Fruit fly (Drosophila melanogaster): ENCODE results near the gene chp.

The chp gene

DNA sequence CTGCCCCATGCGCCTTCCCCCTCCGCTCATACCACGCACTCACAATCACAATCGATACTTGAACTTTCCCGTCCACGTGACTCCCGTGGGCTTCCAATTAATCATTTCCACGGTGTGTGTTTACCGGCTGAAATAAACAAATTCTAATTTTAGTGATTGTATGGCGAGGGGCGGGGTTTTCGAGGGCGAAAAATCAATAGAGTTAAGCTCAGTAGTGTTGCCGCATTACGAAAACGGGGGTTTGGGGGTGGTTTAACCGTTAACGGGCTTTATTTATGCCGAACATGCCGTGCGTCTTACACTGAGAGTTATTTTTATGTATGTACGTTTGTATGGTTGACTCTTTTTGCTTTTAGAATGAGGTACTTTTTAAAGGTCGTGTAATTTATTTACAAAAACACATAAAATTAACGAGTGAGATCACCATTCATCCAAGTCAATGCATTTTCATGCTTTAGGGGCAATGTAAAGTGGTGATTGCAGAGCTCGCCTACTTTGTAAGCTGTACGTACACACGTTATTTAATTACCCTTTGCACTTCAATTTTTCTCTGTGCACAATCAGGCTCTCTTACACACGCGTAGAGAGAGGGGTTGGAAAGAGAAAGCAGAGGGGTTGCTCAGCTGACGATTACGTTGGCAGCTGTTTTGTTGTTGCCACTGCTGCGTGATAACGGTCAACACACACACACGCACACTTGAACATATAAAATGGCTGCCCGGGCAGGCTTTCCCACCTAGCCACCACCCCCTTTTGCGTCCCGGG, 11.8 kb upstream of the chp start (continued):
- no peak for TF ChIP-seq Kr (GFP tag; optimal IDR thresholded peaks at IDR 0.05)
- TF ChIP-seq btn (GFP tag; optimal IDR thresholded peaks at IDR 0.05) = peak; percentile 35
- peak; percentile 61 for TF ChIP-seq CG10654 (GFP tag; optimal IDR thresholded peaks at IDR 0.05)
- no peak for TF ChIP-seq CG32767 (GFP tag; IDR thresholded peaks at IDR 0.05)
- peak; percentile 75 for TF ChIP-seq CG8089 (GFP tag; optimal IDR thresholded peaks at IDR 0.05)
- no peak for TF ChIP-seq ttk (GFP tag; IDR thresholded peaks at IDR 0.05)
- peak; percentile 76 for TF ChIP-seq CG18476 (GFP tag; optimal IDR thresholded peaks at IDR 0.05)
- TF ChIP-seq CG8281 (tag; optimal IDR thresholded peaks at IDR 0.05) = peak; percentile 59
- peak; percentile 77 for TF ChIP-seq emc (GFP tag; optimal IDR thresholded peaks at IDR 0.05)
- peak; percentile 88 for TF ChIP-seq CG11504 (tag; optimal IDR thresholded peaks at IDR 0.05)
- TF ChIP-seq CG6254 (GFP tag; optimal IDR thresholded peaks at IDR 0.05) = peak; percentile 79
- peak; percentile 32 to 81 for TF ChIP-seq bsh (GFP tag; optimal IDR thresholded peaks at IDR 0.05)
- TF ChIP-seq Doc2 (GFP tag; IDR thresholded peaks at IDR 0.05) = no peak
- no peak for TF ChIP-seq Poxn (GFP tag; IDR thresholded peaks at IDR 0.05)
- no peak for TF ChIP-seq Hey (tag; optimal IDR thresholded peaks at IDR 0.05)
- TF ChIP-seq wek (GFP tag; optimal IDR thresholded peaks at IDR 0.05) = peak; percentile 62
- TF ChIP-seq CG15696 (tag; optimal IDR thresholded peaks at IDR 0.05) = peak; percentile 81
- TF ChIP-seq Taf1 (GFP tag; IDR thresholded peaks at IDR 0.05) = no peak
- TF ChIP-seq crc (GFP tag; optimal IDR thresholded peaks at IDR 0.05) = peak; percentile 80
- TF ChIP-seq CG6791 (GFP tag; IDR thresholded peaks at IDR 0.05; ENCODE audit: partially characterized antibody) = no peak
- TF ChIP-seq slbo (GFP tag; IDR thresholded peaks at IDR 0.05) = no peak
- TF ChIP-seq Hr78 (GFP tag; optimal IDR thresholded peaks at IDR 0.05) = peak in 1 of 2 experiments; percentile 16
- peak; percentile 85 for TF ChIP-seq Hr3 (GFP tag; optimal IDR thresholded peaks at IDR 0.05)
- TF ChIP-seq sima (GFP tag; optimal IDR thresholded peaks at IDR 0.05) = peak; percentile 46
- peak; percentile 92 for TF ChIP-seq CG7839 (tag; optimal IDR thresholded peaks at IDR 0.05)
- TF ChIP-seq CG31441 (GFP tag; IDR thresholded peaks at IDR 0.05) = no peak
- TF ChIP-seq sc (optimal IDR thresholded peaks at IDR 0.05) = no peak
- TF ChIP-seq sc (GFP tag; optimal IDR thresholded peaks at IDR 0.05) = peak; percentile 78
- peak; percentile 77 for TF ChIP-seq ems (GFP tag; optimal IDR thresholded peaks at IDR 0.05)
- peak; percentile 50 for TF ChIP-seq CG4854 (GFP tag; optimal IDR thresholded peaks at IDR 0.05)
- no peak for TF ChIP-seq Rx (GFP tag; IDR thresholded peaks at IDR 0.05)
- TF ChIP-seq CG16815 (GFP tag; optimal IDR thresholded peaks at IDR 0.05) = peak; percentile 84
- TF ChIP-seq Ets97D (GFP tag; optimal IDR thresholded peaks at IDR 0.05) = peak; percentile 38
- TF ChIP-seq Sry-δ (GFP tag; optimal IDR thresholded peaks at IDR 0.05) = peak; percentile 24
- peak; percentile 81 for TF ChIP-seq en (GFP tag; optimal IDR thresholded peaks at IDR 0.05)
- peak; percentile 76 for TF ChIP-seq Myb (GFP tag; optimal IDR thresholded peaks at IDR 0.05)
- peak; percentile 66; the same call in 2 of the 3 replicates for TF ChIP-seq CG11093 (GFP tag; IDR thresholded peaks at IDR 0.05)
- TF ChIP-seq CG9876 (GFP tag; optimal IDR thresholded peaks at IDR 0.05) = peak; percentile 63
- TF ChIP-seq tin (GFP tag; optimal IDR thresholded peaks at IDR 0.05) = peak; percentile 73
- peak; percentile 92 for TF ChIP-seq CG2120 (GFP tag; optimal IDR thresholded peaks at IDR 0.05)
- peak; percentile 89 for TF ChIP-seq CG13624 (GFP tag; optimal IDR thresholded peaks at IDR 0.05)
- TF ChIP-seq Neu2 (GFP tag; optimal IDR thresholded peaks at IDR 0.05; ENCODE audit: borderline replicate concordance) = peak; percentile 16
- TF ChIP-seq CG33557 (GFP tag; optimal IDR thresholded peaks at IDR 0.05) = peak; percentile 76
- peak; percentile 83 for TF ChIP-seq her (GFP tag; optimal IDR thresholded peaks at IDR 0.05)
- TF ChIP-seq Hr51 (GFP tag; optimal IDR thresholded peaks at IDR 0.05) = peak; percentile 80 to 85
- TF ChIP-seq twi (tag; optimal IDR thresholded peaks at IDR 0.05) = peak; percentile 72
- peak; percentile 70 for TF ChIP-seq CG15514 (GFP tag; optimal IDR thresholded peaks at IDR 0.05)
- no peak for TF ChIP-seq CG11696 (GFP tag; IDR thresholded peaks at IDR 0.05)
- no peak for TF ChIP-seq dati (GFP tag; IDR thresholded peaks at IDR 0.05)

Data from whole organism, embryonic.